Worm (Caenorhabditis elegans) whole organism, L2 larva: Measurements from ENCODE around the gene snb-1.

Experiments
- aly-2 ChIP-seq: fragments of 150-350 bp; optimal IDR thresholded peaks from 2 replicates; lab custom pipeline; 2014; ENCODE audit warnings: missing biosample characterization, missing genetic modification characterization
- ama-1 ChIP-seq: fragments of 150-350 bp; optimal IDR thresholded peaks from 2 replicates; lab custom pipeline; 2018; ENCODE audit warnings: inconsistent platforms
- ceh-16 ChIP-seq: fragments of 150-350 bp; optimal IDR thresholded peaks from 2 replicates; lab custom pipeline; 2014; ENCODE audit warnings: missing biosample characterization, missing genetic modification characterization
- egl-27 ChIP-seq: sonication (generic microtip); optimal IDR thresholded peaks from 3 replicates; lab custom pipeline; 2017; ENCODE audit warnings: missing biosample characterization, missing genetic modification reagents, missing genetic modification characterization
- elt-3 ChIP-seq: sonication (generic microtip); optimal IDR thresholded peaks from 2 replicates; lab custom pipeline; 2017; ENCODE audit warnings: missing biosample characterization, missing genetic modification characterization
- fos-1 ChIP-seq: fragments of 150-350 bp; optimal IDR thresholded peaks from 2 replicates; lab custom pipeline; 2014; ENCODE audit warnings: missing biosample characterization, missing genetic modification characterization
- mdl-1 ChIP-seq, 2 experiments: fragments of 150-350 bp in 1 of 2; sonication (generic microtip) in 1 of 2; optimal IDR thresholded peaks; 2 replicates each; lab custom pipeline; 2017; ENCODE audit warnings: missing biosample characterization in 2 of 2, missing genetic modification characterization in 2 of 2
- nhr-10 ChIP-seq: sonication (generic microtip); optimal IDR thresholded peaks from 2 replicates; lab custom pipeline; 2017; ENCODE audit warnings: missing biosample characterization, missing genetic modification characterization
- nhr-25 ChIP-seq: fragments of 150-350 bp; sonication (generic microtip); optimal IDR thresholded peaks from 3 replicates; lab custom pipeline; 2014; ENCODE audit warnings: missing biosample characterization, missing genetic modification characterization
- nhr-6 ChIP-seq: fragments of 150-350 bp; optimal IDR thresholded peaks from 2 replicates; lab custom pipeline; 2014; ENCODE audit warnings: missing biosample characterization, missing genetic modification characterization
- skn-1 ChIP-seq: sonication (generic microtip); optimal IDR thresholded peaks from 2 replicates; lab custom pipeline; 2017; ENCODE audit warnings: missing biosample characterization, missing genetic modification characterization
- zag-1 ChIP-seq: fragments of 150-350 bp; optimal IDR thresholded peaks from 2 replicates; lab custom pipeline; 2014; ENCODE audit warnings: missing biosample characterization, missing genetic modification characterization
- ztf-4 ChIP-seq: fragments of 150-350 bp; optimal IDR thresholded peaks from 2 replicates; lab custom pipeline; 2014; ENCODE audit warnings: missing biosample characterization, missing genetic modification characterization

DNA sequence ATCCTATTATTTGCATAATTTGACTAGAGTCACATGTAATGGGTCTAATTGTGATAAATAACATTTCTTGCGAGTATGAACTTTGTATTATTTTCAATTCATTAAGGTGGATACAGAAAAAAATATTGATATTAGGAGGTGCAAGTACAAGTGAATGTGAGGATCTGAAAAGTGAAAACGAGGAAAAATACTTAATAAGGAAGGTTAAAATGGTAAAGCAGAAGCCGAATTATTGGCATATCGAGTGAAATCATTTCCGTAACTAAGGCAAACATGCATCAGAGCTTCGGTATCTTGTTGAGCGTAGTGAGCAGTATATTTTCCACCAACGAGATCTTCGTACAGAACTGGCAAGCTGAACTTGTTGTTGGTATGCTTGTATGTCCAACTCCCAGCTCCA is 48.2 kb upstream of the snb-1 start:
- TF ChIP-seq ceh-16 (no peak), ama-1 (no peak), mdl-1 (tag; optimal IDR thresholded peaks at IDR 0.05; lab: Kevin White, UChicago) (no peak), aly-2 (no peak), elt-3 (tag; lab: Kevin White, UChicago) (no peak), nhr-10 (tag; lab: Kevin White, UChicago) (no peak), nhr-6 (tag; lab: Kevin White, UChicago) (no peak), zag-1 (no peak), fos-1 (no peak), ztf-4 (tag; lab: Kevin White, UChicago) (no peak), nhr-25 (no peak), skn-1 (no peak), egl-27 (tag; lab: Kevin White, UChicago) (no peak)
